Fruit fly (Drosophila melanogaster) whole organism, embryonic: ENCODE measurements around the gene TwdlE.

Experiments used
- ATbp ChIP-seq: fragments of 200-800 bp; sonication (Bioruptor generic); optimal IDR thresholded peaks from 2 replicates; lab custom pipeline; 2017; ENCODE audit warnings: missing biosample characterization, mild to moderate bottlenecking, missing genetic modification characterization, missing genetic modification reagents
- Blimp-1 ChIP-seq: fragments of 200-800 bp; sonication (Bioruptor generic); optimal IDR thresholded peaks from 3 replicates; lab custom pipeline; 2018; ENCODE audit warnings: missing biosample characterization, missing genetic modification characterization, mild to moderate bottlenecking, moderate library complexity, missing genetic modification reagents
- BtbVII ChIP-seq: fragments of 200-800 bp; sonication (Bioruptor generic); optimal IDR thresholded peaks from 3 replicates; lab custom pipeline; 2017; ENCODE audit warnings: missing biosample characterization, mild to moderate bottlenecking, missing genetic modification characterization
- C15 ChIP-seq: fragments of 200-800 bp; sonication (Bioruptor generic); IDR thresholded peaks from 3 replicates; pipeline ENCODE4 v1.3.6; 2022; ENCODE audit warnings: missing biosample characterization, missing genetic modification characterization
- CG10366 ChIP-seq: fragments of 200-800 bp; sonication (Bioruptor generic); IDR thresholded peaks from 2 replicates; pipeline ENCODE4 v1.3.6; 2022; ENCODE audit warnings: missing biosample characterization, missing genetic modification characterization
- CG11398 ChIP-seq: fragments of 200-800 bp; sonication (Bioruptor generic); optimal IDR thresholded peaks from 2 replicates; lab custom pipeline; 2016; ENCODE audit warnings: missing biosample characterization, missing genetic modification characterization
- CG12659 ChIP-seq: fragments of 200-800 bp; sonication (Bioruptor generic); optimal IDR thresholded peaks from 3 replicates; lab custom pipeline; 2017; ENCODE audit warnings: mild to moderate bottlenecking, missing biosample characterization, missing genetic modification reagents, missing genetic modification characterization
- CG13123 ChIP-seq: fragments of 200-800 bp; sonication (Bioruptor generic); optimal IDR thresholded peaks from 2 replicates; lab custom pipeline; 2016; ENCODE audit warnings: missing biosample characterization, missing genetic modification characterization
- CG16813 ChIP-seq: fragments of 200-800 bp; sonication (Bioruptor generic); IDR thresholded peaks from 3 replicates; pipeline ENCODE4 v1.3.6; 2022; ENCODE audit warnings: missing biosample characterization, missing genetic modification characterization; ENCODE audit not compliant: partially characterized antibody
- CG17829 ChIP-seq: fragments of 200-800 bp; optimal IDR thresholded peaks from 2 replicates; lab custom pipeline; 2019; ENCODE audit warnings: missing biosample characterization, mild to moderate bottlenecking, missing genetic modification characterization, moderate library complexity
- CG2875 ChIP-seq: fragments of 200-800 bp; sonication (Bioruptor generic); optimal IDR thresholded peaks from 2 replicates; lab custom pipeline; 2017; ENCODE audit warnings: missing biosample characterization, mild to moderate bottlenecking, missing genetic modification characterization, missing genetic modification reagents
- CG32772 ChIP-seq: fragments of 200-800 bp; sonication (Bioruptor generic); IDR thresholded peaks from 2 replicates; pipeline ENCODE4 v1.3.6; 2022; ENCODE audit warnings: missing biosample characterization, missing genetic modification characterization
- CG3281 ChIP-seq: fragments of 200-800 bp; sonication (Bioruptor generic); optimal IDR thresholded peaks from 3 replicates; lab custom pipeline; 2017; ENCODE audit warnings: missing biosample characterization, mild to moderate bottlenecking, missing genetic modification characterization
- CG34224 ChIP-seq: fragments of 200-800 bp; sonication (Bioruptor generic); IDR thresholded peaks from 3 replicates; pipeline ENCODE4 v1.3.6; 2022; ENCODE audit warnings: missing biosample characterization, missing genetic modification characterization; ENCODE audit not compliant: partially characterized antibody
- CG3995 ChIP-seq: fragments of 200-800 bp; sonication (Bioruptor generic); optimal IDR thresholded peaks from 3 replicates; lab custom pipeline; 2016; ENCODE audit warnings: missing biosample characterization, missing genetic modification characterization
- CG42726 ChIP-seq: fragments of 200-800 bp; sonication (Bioruptor generic); IDR thresholded peaks from 2 replicates; pipeline ENCODE4 v1.3.6; 2022; ENCODE audit warnings: missing biosample characterization, missing genetic modification characterization; ENCODE audit not compliant: partially characterized antibody
- CG4282 ChIP-seq: fragments of 200-800 bp; sonication (Bioruptor generic); optimal IDR thresholded peaks from 2 replicates; lab custom pipeline; 2016; ENCODE audit warnings: missing biosample characterization, missing genetic modification characterization
- CG4360 ChIP-seq: fragments of 200-800 bp; sonication (Bioruptor generic); IDR thresholded peaks from 2 replicates; pipeline ENCODE4 v1.3.6; 2022; ENCODE audit warnings: missing biosample characterization, missing genetic modification characterization
- CG43689 ChIP-seq: fragments of 200-800 bp; sonication (Bioruptor generic); IDR thresholded peaks from 2 replicates; pipeline ENCODE4 v1.3.6; 2022; ENCODE audit warnings: missing biosample characterization, missing genetic modification characterization
- CG4617 ChIP-seq: fragments of 200-800 bp; sonication (Bioruptor generic); optimal IDR thresholded peaks from 3 replicates; lab custom pipeline; 2016; ENCODE audit warnings: missing biosample characterization, missing genetic modification characterization, borderline replicate concordance
- CG5953 ChIP-seq: fragments of 200-800 bp; sonication (Bioruptor generic); IDR thresholded peaks from 2 replicates; pipeline ENCODE4 v1.3.6; 2022; ENCODE audit warnings: missing biosample characterization, missing genetic modification characterization
- CG6272 ChIP-seq: fragments of 200-800 bp; sonication (Bioruptor generic); IDR thresholded peaks from 2 replicates; pipeline ENCODE4 v1.3.6; 2022; ENCODE audit warnings: missing biosample characterization, missing genetic modification characterization
- CG7271 ChIP-seq: fragments of 200-800 bp; sonication (Bioruptor generic); optimal IDR thresholded peaks from 2 replicates; lab custom pipeline; 2018; ENCODE audit warnings: missing biosample characterization, mild to moderate bottlenecking, missing genetic modification characterization, moderate library complexity
- CG7928 ChIP-seq: fragments of 200-800 bp; sonication (Bioruptor generic); optimal IDR thresholded peaks from 2 replicates; lab custom pipeline; 2017; ENCODE audit warnings: missing biosample characterization, mild to moderate bottlenecking, missing genetic modification characterization
- CkIIα-i1 ChIP-seq: fragments of 200-800 bp; sonication (Bioruptor generic); IDR thresholded peaks from 2 replicates; pipeline ENCODE4 v1.3.6; 2022; ENCODE audit warnings: missing biosample characterization, missing genetic modification characterization
- Dp ChIP-seq: fragments of 200-800 bp; sonication (Bioruptor generic); optimal IDR thresholded peaks from 2 replicates; lab custom pipeline; 2018; ENCODE audit warnings: missing biosample characterization, mild to moderate bottlenecking, missing genetic modification characterization, moderate library complexity
- Elba2 ChIP-seq: fragments of 200-800 bp; sonication (Bioruptor generic); optimal IDR thresholded peaks from 3 replicates; lab custom pipeline; 2016; ENCODE audit warnings: missing biosample characterization, missing genetic modification characterization
- Gsc ChIP-seq: fragments of 200-800 bp; sonication (Bioruptor generic); IDR thresholded peaks from 2 replicates; pipeline ENCODE4 v1.3.6; 2022; ENCODE audit warnings: missing biosample characterization, missing genetic modification characterization
- HLHmδ ChIP-seq: fragments of 200-800 bp; sonication (Bioruptor generic); optimal IDR thresholded peaks from 2 replicates; lab custom pipeline; 2018; ENCODE audit warnings: missing biosample characterization, mild to moderate bottlenecking, missing genetic modification characterization, moderate library complexity
- Jarid2 ChIP-seq: fragments of 200-800 bp; sonication (Bioruptor generic); optimal IDR thresholded peaks from 3 replicates; lab custom pipeline; 2017; ENCODE audit warnings: mild to moderate bottlenecking, missing biosample characterization, missing genetic modification reagents, missing genetic modification characterization
- Nf-YC ChIP-seq: fragments of 200-800 bp; optimal IDR thresholded peaks from 3 replicates; lab custom pipeline; 2019; ENCODE audit warnings: missing biosample characterization, mild to moderate bottlenecking, missing genetic modification characterization, moderate library complexity
- Opbp ChIP-seq: fragments of 200-800 bp; sonication (Bioruptor generic); IDR thresholded peaks from 3 replicates; pipeline ENCODE4 v1.3.6; 2022; ENCODE audit warnings: missing biosample characterization, missing genetic modification characterization; ENCODE audit not compliant: partially characterized antibody
- Sox100B ChIP-seq: fragments of 200-800 bp; sonication (Bioruptor generic); optimal IDR thresholded peaks from 3 replicates; lab custom pipeline; 2018; ENCODE audit warnings: missing biosample characterization, mild to moderate bottlenecking, missing genetic modification characterization
- Sry-δ ChIP-seq: fragments of 200-800 bp; sonication (Bioruptor generic); optimal IDR thresholded peaks from 2 replicates; lab custom pipeline; 2016; ENCODE audit warnings: missing biosample characterization, missing genetic modification characterization
- Taf1 ChIP-seq: fragments of 200-800 bp; sonication (Bioruptor generic); IDR thresholded peaks from 2 replicates; pipeline ENCODE4 v1.3.6; 2022; ENCODE audit warnings: missing biosample characterization, missing genetic modification characterization
- Tbp ChIP-seq: fragments of >200 bp; optimal IDR thresholded peaks from 2 replicates; lab custom pipeline; 2018; ENCODE audit warnings: missing biosample characterization, missing genetic modification characterization
- ac ChIP-seq: fragments of 200-800 bp; sonication (Bioruptor generic); optimal IDR thresholded peaks from 3 replicates; lab custom pipeline; 2017; ENCODE audit warnings: missing biosample characterization, mild to moderate bottlenecking, missing genetic modification characterization
- amos ChIP-seq: fragments of 200-800 bp; sonication (Bioruptor generic); IDR thresholded peaks from 2 replicates; pipeline ENCODE4 v1.3.6; 2022; ENCODE audit warnings: missing biosample characterization, missing genetic modification characterization; ENCODE audit not compliant: partially characterized antibody
- bab2 ChIP-seq: fragments of 200-800 bp; sonication (Bioruptor generic); optimal IDR thresholded peaks from 2 replicates; lab custom pipeline; 2016; ENCODE audit warnings: missing biosample characterization, missing genetic modification characterization
- cad ChIP-seq: fragments of >200 bp; optimal IDR thresholded peaks from 2 replicates; lab custom pipeline; 2017; ENCODE audit warnings: missing biosample characterization, missing genetic modification characterization
- crp ChIP-seq, 2 experiments: fragments of 200-800 bp; sonication (Bioruptor generic); optimal IDR thresholded peaks; 2 replicates in 1 of 2; 3 replicates in 1 of 2; lab custom pipeline; 2017; ENCODE audit warnings: missing biosample characterization in 2 of 2, missing genetic modification characterization in 2 of 2, mild to moderate bottlenecking in 1 of 2, moderate library complexity in 1 of 2
- hbn ChIP-seq: fragments of 200-800 bp; sonication (Bioruptor generic); IDR thresholded peaks from 2 replicates; pipeline ENCODE4 v1.3.6; 2022; ENCODE audit warnings: missing biosample characterization, missing genetic modification characterization; ENCODE audit not compliant: partially characterized antibody
- ind ChIP-seq: fragments of 200-800 bp; sonication (Bioruptor generic); optimal IDR thresholded peaks from 3 replicates; lab custom pipeline; 2016; ENCODE audit warnings: missing biosample characterization, missing genetic modification characterization
- lab ChIP-seq: fragments of 200-800 bp; sonication (Bioruptor generic); optimal IDR thresholded peaks from 3 replicates; lab custom pipeline; 2017; ENCODE audit warnings: missing biosample characterization, missing genetic modification characterization, mild to moderate bottlenecking, moderate library complexity, missing genetic modification reagents
- lola ChIP-seq, 3 experiments: fragments of >200 bp in 2 of 3; fragments of 200-800 bp in 1 of 3; sonication (Bioruptor generic) in 1 of 3; optimal IDR thresholded peaks; 2 replicates each; lab custom pipeline; 2017 to 2019; ENCODE audit warnings: missing biosample characterization in 3 of 3, missing genetic modification characterization in 3 of 3, mild to moderate bottlenecking in 1 of 3, moderate library complexity in 1 of 3
- luna ChIP-seq: fragments of 200-800 bp; sonication (Bioruptor generic); optimal IDR thresholded peaks from 2 replicates; lab custom pipeline; 2016; ENCODE audit warnings: missing biosample characterization, missing genetic modification characterization
- pan ChIP-seq, 4 experiments: fragments of >200 bp in 3 of 4; fragments of 200-800 bp in 1 of 4; sonication (Bioruptor generic) in 1 of 4; optimal IDR thresholded peaks in 3 of 4; IDR thresholded peaks in 1 of 4; 2 replicates each; pipeline versions ENCODE4 v1.3.6 to Lab custom; 2017 to 2022; ENCODE audit warnings: missing biosample characterization in 2 of 4, missing genetic modification characterization in 2 of 4, mixed read lengths in 1 of 4
- pzg ChIP-seq: fragments of 200-800 bp; sonication (Bioruptor generic); optimal IDR thresholded peaks from 3 replicates; lab custom pipeline; 2018; ENCODE audit warnings: missing biosample characterization, mild to moderate bottlenecking, missing genetic modification characterization, moderate library complexity
- sna ChIP-seq: fragments of 200-800 bp; sonication (Bioruptor generic); IDR thresholded peaks from 2 replicates; pipeline ENCODE4 v1.3.6; 2022; ENCODE audit warnings: missing biosample characterization, missing genetic modification characterization; ENCODE audit not compliant: partially characterized antibody
- stc ChIP-seq: fragments of 200-800 bp; sonication (Bioruptor generic); IDR thresholded peaks from 2 replicates; pipeline ENCODE4 v1.3.6; 2022; ENCODE audit warnings: missing biosample characterization, missing genetic modification characterization

The TwdlE gene

dm6 chr2L:7885271-7885670 lies 24.6 kb upstream of the TwdlE start, which contains the start of the genes SmE and CG34132 (continued):
- TF ChIP-seq cad (GFP tag; lab: Kevin White, UChicago) (no peak), hbn (GFP tag; lab: Robert Waterston, UW) (peak; percentile 94), Tbp (GFP tag; lab: Kevin White, UChicago) (no peak), Blimp-1 (GFP tag; lab: Kevin White, UChicago) (no peak), lola (GFP tag; optimal IDR thresholded peaks at IDR 0.05; lab: Kevin White, UChicago) (no peak), stc (GFP tag; lab: Robert Waterston, UW) (no peak), pzg (peak; percentile 88), ATbp (GFP tag; lab: Kevin White, UChicago) (no peak), Gsc (GFP tag; lab: Robert Waterston, UW) (no peak), BtbVII (GFP tag; lab: Kevin White, UChicago) (no peak), CG3281 (GFP tag; lab: Kevin White, UChicago) (no peak), CG4617 (GFP tag; lab: Kevin White, UChicago) (peak; percentile 26), CG11398 (no peak), sna (peak; percentile 86), Dp (peak; percentile 56), CkIIα-i1 (GFP tag; lab: Robert Waterston, UW) (no peak), CG2875 (GFP tag; lab: Kevin White, UChicago) (no peak), Nf-YC (tag; lab: Kevin White, UChicago) (no peak), lab (GFP tag; lab: Kevin White, UChicago) (no peak), CG3995 (GFP tag; lab: Kevin White, UChicago) (peak; percentile 90), CG32772 (GFP tag; lab: Robert Waterston, UW) (no peak), CG10366 (GFP tag; lab: Robert Waterston, UW) (no peak), CG43689 (GFP tag; lab: Robert Waterston, UW) (no peak), crp (GFP tag; optimal IDR thresholded peaks at IDR 0.05; lab: Kevin White, UChicago) (no peak), Sry-δ (GFP tag; lab: Kevin White, UChicago) (peak; percentile 79), CG16813 (GFP tag; lab: Robert Waterston, UW) (peak; percentile 98), CG13123 (no peak), Elba2 (GFP tag; lab: Kevin White, UChicago) (no peak), ind (no peak), CG12659 (GFP tag; lab: Kevin White, UChicago) (peak; percentile 37), CG7928 (GFP tag; lab: Kevin White, UChicago) (no peak), CG4360 (no peak), Sox100B (GFP tag; lab: Kevin White, UChicago) (no peak), pan (optimal IDR thresholded peaks at IDR 0.05; lab: Kevin White, UChicago) (no peak), pan (GFP tag; optimal IDR thresholded peaks at IDR 0.05 in 1 of 2, IDR thresholded peaks at IDR 0.05 in 1 of 2) (no peak), luna (GFP tag; lab: Kevin White, UChicago) (no peak), amos (GFP tag; lab: Robert Waterston, UW) (peak; percentile 98), ac (no peak), Taf1 (GFP tag; lab: Robert Waterston, UW) (no peak), CG5953 (GFP tag; lab: Robert Waterston, UW) (no peak), CG42726 (peak; percentile 99), CG17829 (peak; percentile 32), Jarid2 (GFP tag; lab: Kevin White, UChicago) (no peak), CG6272 (GFP tag; lab: Robert Waterston, UW) (no peak), CG34224 (GFP tag; lab: Robert Waterston, UW) (peak; percentile 92), CG7271 (tag; lab: Kevin White, UChicago) (no peak), bab2 (GFP tag; lab: Kevin White, UChicago) (no peak), CG4282 (GFP tag; lab: Kevin White, UChicago) (no peak), HLHmδ (GFP tag; lab: Kevin White, UChicago) (no peak), C15 (GFP tag; lab: Robert Waterston, UW) (no peak), Opbp (GFP tag; lab: Robert Waterston, UW) (peak; percentile 98)
